Worm (Caenorhabditis elegans) whole organism, L3 larva: ENCODE measurements around the gene F54C4.4.
"Not testable (repeated sequence)": the region's sequence is repeated elsewhere in the genome, so short reads cannot be mapped to it uniquely, and the experiment has no call there.

Experiments used
- R02D3.7 ChIP-seq: fragments of 150-350 bp; optimal IDR thresholded peaks from 2 replicates; lab custom pipeline; 2014; ENCODE audit warnings: missing biosample characterization, missing genetic modification characterization
- ZK546.5 ChIP-seq: sonication (generic microtip); optimal IDR thresholded peaks from 2 replicates; lab custom pipeline; 2017; ENCODE audit warnings: missing biosample characterization, missing genetic modification characterization
- ama-1 ChIP-seq: fragments of 150-350 bp; optimal IDR thresholded peaks from 2 replicates; lab custom pipeline; 2018
- ceh-16 ChIP-seq: sonication (generic microtip); optimal IDR thresholded peaks from 2 replicates; lab custom pipeline; 2017; ENCODE audit warnings: missing biosample characterization, missing genetic modification characterization
- ceh-82 ChIP-seq: fragments of 150-350 bp; optimal IDR thresholded peaks from 2 replicates; lab custom pipeline; 2014; ENCODE audit warnings: missing biosample characterization, missing genetic modification characterization
- ceh-9 ChIP-seq: sonication (generic microtip); optimal IDR thresholded peaks from 2 replicates; lab custom pipeline; 2018; ENCODE audit warnings: missing biosample characterization, missing genetic modification characterization
- egl-27 ChIP-seq: sonication (generic microtip); optimal IDR thresholded peaks from 4 replicates; lab custom pipeline; 2017; ENCODE audit warnings: missing biosample characterization, missing genetic modification reagents, missing genetic modification characterization
- egl-5 ChIP-seq: fragments of 150-350 bp; optimal IDR thresholded peaks from 2 replicates; lab custom pipeline; 2017; ENCODE audit warnings: missing biosample characterization, missing genetic modification reagents, missing genetic modification characterization, inconsistent platforms
- elt-1 ChIP-seq: fragments of 150-350 bp; optimal IDR thresholded peaks from 2 replicates; lab custom pipeline; 2014; ENCODE audit warnings: missing biosample characterization, missing genetic modification characterization
- elt-2 ChIP-seq: sonication (generic microtip); optimal IDR thresholded peaks from 2 replicates; lab custom pipeline; 2016; ENCODE audit warnings: missing genetic modification reagents, mild to moderate bottlenecking, missing genetic modification characterization, missing compliant biosample characterization
- elt-3 ChIP-seq, 3 experiments: fragments of 150-350 bp in 1 of 3; sonication (generic microtip) in 2 of 3; optimal IDR thresholded peaks; 2 replicates in 2 of 3; 4 replicates in 1 of 3; lab custom pipeline; 2014 to 2017; ENCODE audit warnings: missing biosample characterization in 3 of 3, missing genetic modification characterization in 3 of 3
- fkh-10 ChIP-seq: sonication (generic microtip); optimal IDR thresholded peaks from 2 replicates; lab custom pipeline; 2017; ENCODE audit warnings: missing biosample characterization, missing genetic modification reagents, missing genetic modification characterization
- fkh-2 ChIP-seq: fragments of 150-350 bp; optimal IDR thresholded peaks from 2 replicates; lab custom pipeline; 2014; ENCODE audit warnings: missing biosample characterization, missing genetic modification reagents, missing genetic modification characterization
- fos-1 ChIP-seq: fragments of 150-350 bp; optimal IDR thresholded peaks from 2 replicates; lab custom pipeline; 2014; ENCODE audit warnings: missing biosample characterization, missing genetic modification characterization
- jun-1 ChIP-seq: fragments of 150-350 bp; optimal IDR thresholded peaks from 2 replicates; lab custom pipeline; 2014; ENCODE audit warnings: missing biosample characterization, missing genetic modification reagents, missing genetic modification characterization
- lin-15B ChIP-seq: fragments of 150-350 bp; optimal IDR thresholded peaks from 2 replicates; lab custom pipeline; 2014; ENCODE audit warnings: missing biosample characterization, missing genetic modification characterization
- lin-39 ChIP-seq: fragments of 150-350 bp; optimal IDR thresholded peaks from 2 replicates; lab custom pipeline; 2018; ENCODE audit warnings: missing biosample characterization, missing genetic modification reagents, missing genetic modification characterization
- lsy-12 ChIP-seq: sonication (generic microtip); optimal IDR thresholded peaks from 2 replicates; lab custom pipeline; 2016; ENCODE audit warnings: mild to moderate bottlenecking, missing genetic modification characterization, missing compliant biosample characterization
- mdl-1 ChIP-seq: fragments of 150-350 bp; optimal IDR thresholded peaks from 2 replicates; lab custom pipeline; 2014; ENCODE audit warnings: missing biosample characterization, missing genetic modification characterization
- mml-1 ChIP-seq: fragments of 150-350 bp; sonication (generic microtip); optimal IDR thresholded peaks from 3 replicates; lab custom pipeline; 2014; ENCODE audit warnings: missing biosample characterization, missing genetic modification characterization
- nfya-1 ChIP-seq: sonication (generic microtip); optimal IDR thresholded peaks from 2 replicates; lab custom pipeline; 2017; ENCODE audit warnings: missing genetic modification characterization, mild to moderate bottlenecking, missing compliant biosample characterization, antibody characterized with exemption, moderate library complexity; ENCODE audit not compliant: insufficient read depth
- nhr-11 ChIP-seq: fragments of 150-350 bp; optimal IDR thresholded peaks from 2 replicates; lab custom pipeline; 2014; ENCODE audit warnings: missing biosample characterization, missing genetic modification characterization
- nhr-23 ChIP-seq: fragments of 150-350 bp; optimal IDR thresholded peaks from 2 replicates; lab custom pipeline; 2014; ENCODE audit warnings: missing biosample characterization, missing genetic modification reagents, missing genetic modification characterization
- nhr-237 ChIP-seq: fragments of 150-350 bp; optimal IDR thresholded peaks from 2 replicates; lab custom pipeline; 2014; ENCODE audit warnings: missing biosample characterization, missing genetic modification characterization
- nhr-25 ChIP-seq: sonication (generic microtip); optimal IDR thresholded peaks from 2 replicates; lab custom pipeline; 2017; ENCODE audit warnings: missing biosample characterization, missing genetic modification characterization
- nhr-28 ChIP-seq: fragments of 150-350 bp; optimal IDR thresholded peaks from 2 replicates; lab custom pipeline; 2014; ENCODE audit warnings: missing biosample characterization, missing genetic modification characterization
- nhr-43 ChIP-seq: sonication (generic microtip); optimal IDR thresholded peaks from 2 replicates; lab custom pipeline; 2016; ENCODE audit warnings: mild to moderate bottlenecking, missing genetic modification characterization, missing compliant biosample characterization; ENCODE audit not compliant: poor library complexity, severe bottlenecking
- nhr-67 ChIP-seq: fragments of 150-350 bp; optimal IDR thresholded peaks from 2 replicates; lab custom pipeline; 2014; ENCODE audit warnings: missing biosample characterization, missing genetic modification characterization
- pha-4 ChIP-seq: fragments of 150-350 bp; optimal IDR thresholded peaks from 2 replicates; lab custom pipeline; 2014; ENCODE audit warnings: missing biosample characterization, missing genetic modification reagents, missing genetic modification characterization
- pqm-1 ChIP-seq: fragments of 150-350 bp; optimal IDR thresholded peaks from 2 replicates; lab custom pipeline; 2017; ENCODE audit warnings: missing biosample characterization, missing genetic modification characterization, inconsistent platforms
- sea-2 ChIP-seq: fragments of 150-350 bp; sonication (generic microtip); optimal IDR thresholded peaks from 4 replicates; lab custom pipeline; 2014; ENCODE audit warnings: missing biosample characterization, missing genetic modification reagents, missing genetic modification characterization
- skn-1 ChIP-seq: fragments of 150-350 bp; optimal IDR thresholded peaks from 2 replicates; lab custom pipeline; 2014; ENCODE audit warnings: missing biosample characterization, missing genetic modification characterization
- snpc-4 ChIP-seq: fragments of 150-350 bp; optimal IDR thresholded peaks from 2 replicates; lab custom pipeline; 2014; ENCODE audit warnings: missing biosample characterization, missing genetic modification characterization
- tbx-2 ChIP-seq: sonication (generic microtip); optimal IDR thresholded peaks from 2 replicates; lab custom pipeline; 2016; ENCODE audit warnings: mild to moderate bottlenecking, missing genetic modification characterization, missing compliant biosample characterization
- unc-39 ChIP-seq: sonication (generic microtip); optimal IDR thresholded peaks from 4 replicates; lab custom pipeline; 2017; ENCODE audit warnings: missing biosample characterization, missing genetic modification characterization
- unc-62 ChIP-seq: fragments of 150-350 bp; sonication (generic microtip); optimal IDR thresholded peaks from 4 replicates; lab custom pipeline; 2014; ENCODE audit warnings: missing biosample characterization, missing genetic modification reagents, missing genetic modification characterization
- zag-1 ChIP-seq: fragments of 150-350 bp; optimal IDR thresholded peaks from 2 replicates; lab custom pipeline; 2014; ENCODE audit warnings: missing biosample characterization, missing genetic modification characterization
- ztf-11 ChIP-seq: fragments of 150-350 bp; optimal IDR thresholded peaks from 2 replicates; lab custom pipeline; 2014; ENCODE audit warnings: missing biosample characterization, missing genetic modification characterization
- ztf-4 ChIP-seq: fragments of 150-350 bp; optimal IDR thresholded peaks from 2 replicates; lab custom pipeline; 2014; ENCODE audit warnings: missing biosample characterization, missing genetic modification characterization

The F54C4.4 gene

ce11 chrIII:124478-124877 is 37.3 kb upstream of the F54C4.4 start, which contains the start of gene pals-23:
TSS of gene pals-23 (plus strand) at chrIII:124778.
- TF ChIP-seq tbx-2 (tag; lab: Kevin White, UChicago) (no peak), elt-1 (tag; lab: Kevin White, UChicago) (no peak), ztf-11 (no peak), ceh-9 (no peak), lsy-12 (tag; lab: Kevin White, UChicago) (no peak), elt-3 (tag; optimal IDR thresholded peaks at IDR 0.05; lab: Kevin White, UChicago) (no peak), nhr-237 (tag; lab: Kevin White, UChicago) (no peak), zag-1 (no peak), mml-1 (tag; lab: Kevin White, UChicago) (no peak), pha-4 (tag; lab: Kevin White, UChicago) (no peak), nhr-67 (tag; lab: Kevin White, UChicago) (no peak), fos-1 (tag; lab: Kevin White, UChicago) (no peak), ceh-82 (tag; lab: Kevin White, UChicago) (no peak), nfya-1 (tag; lab: Kevin White, UChicago) (no peak), lin-15B (tag; lab: Kevin White, UChicago) (no peak), sea-2 (no peak), unc-39 (tag; lab: Kevin White, UChicago) (no peak), nhr-25 (tag; lab: Kevin White, UChicago) (no peak), ZK546.5 (tag; lab: Kevin White, UChicago) (no peak)

- TF ChIP-seq egl-27; egl-5 (tag; lab: Kevin White, UChicago); nfya-1 (tag; lab: Kevin White, UChicago): not testable (repeated sequence)
Observed at ce11 chrIII:121983-122449, 34.8 kb upstream of the F54C4.4 start, which contains the start of gene C29F9.12. TSS of gene C29F9.12 (minus strand) at chrIII:122033.

- peak; percentile 87 for TF ChIP-seq pqm-1 (tag; lab: Kevin White, UChicago)
- peak; percentile 46 for TF ChIP-seq jun-1
- peak; percentile 58 for TF ChIP-seq pha-4 (tag; lab: Kevin White, UChicago)
- TF ChIP-seq nhr-43 (tag; lab: Kevin White, UChicago), result no peak
- no peak for TF ChIP-seq mdl-1
- TF ChIP-seq elt-2 (tag; lab: Kevin White, UChicago), result peak; percentile 84
- no peak for TF ChIP-seq ztf-4 (tag; lab: Kevin White, UChicago)
- no peak for TF ChIP-seq nhr-11 (tag; lab: Kevin White, UChicago)
- TF ChIP-seq, all 47 proteins: peak for 4
Observed at ce11 chrIII:120199-120598, 33.0 kb upstream of the F54C4.4 start, which contains the start of gene pals-24. TSS of gene pals-24 (plus strand) at chrIII:120435.

ce11 chrIII:117857-118256 is 30.7 kb upstream of the F54C4.4 start:
- no peak for TF ChIP-seq ama-1 (lab: Kevin White, UChicago)
- TF ChIP-seq nhr-28 (tag; lab: Kevin White, UChicago), result no peak
- no peak for TF ChIP-seq mdl-1
- no peak for TF ChIP-seq nfya-1 (tag; lab: Kevin White, UChicago)
- no peak for TF ChIP-seq fkh-2 (tag; lab: Kevin White, UChicago)
- no peak for TF ChIP-seq elt-2 (tag; lab: Kevin White, UChicago)
- TF ChIP-seq nhr-23 (tag; lab: Kevin White, UChicago), result no peak
- TF ChIP-seq ceh-16, result no peak
- no peak for TF ChIP-seq skn-1 (tag; lab: Kevin White, UChicago)
- TF ChIP-seq pqm-1 (tag; lab: Kevin White, UChicago), result no peak
- TF ChIP-seq egl-5 (tag; lab: Kevin White, UChicago), result no peak
- TF ChIP-seq tbx-2 (tag; lab: Kevin White, UChicago), result no peak

ce11 chrIII:117210-117609 is 30.0 kb upstream of the F54C4.4 start, which contains the start of gene C29F9.5:
TSS of gene C29F9.5 (plus strand) at chrIII:117510.
- no peak for TF ChIP-seq lin-39 (tag; lab: Kevin White, UChicago)
- TF ChIP-seq nhr-11 (tag; lab: Kevin White, UChicago), result no peak
- TF ChIP-seq ztf-4 (tag; lab: Kevin White, UChicago), result no peak
- TF ChIP-seq fos-1 (tag; lab: Kevin White, UChicago), result no peak
- no peak for TF ChIP-seq mml-1 (tag; lab: Kevin White, UChicago)
- TF ChIP-seq ceh-82 (tag; lab: Kevin White, UChicago), result no peak
- no peak for TF ChIP-seq unc-62 (GFP tag; lab: Kevin White, UChicago)
- no peak for TF ChIP-seq nhr-237 (tag; lab: Kevin White, UChicago)
- TF ChIP-seq nfya-1 (tag; lab: Kevin White, UChicago), result no peak
- no peak for TF ChIP-seq fkh-10
- TF ChIP-seq unc-39 (tag; lab: Kevin White, UChicago), result no peak
- TF ChIP-seq R02D3.7, result no peak
- no peak for TF ChIP-seq nhr-23 (tag; lab: Kevin White, UChicago)
- TF ChIP-seq tbx-2 (tag; lab: Kevin White, UChicago), result no peak
- TF ChIP-seq snpc-4 (tag; lab: Kevin White, UChicago), result no peak
- no peak for TF ChIP-seq elt-1 (tag; lab: Kevin White, UChicago)
- TF ChIP-seq ceh-16, result no peak
- no peak for TF ChIP-seq lin-15B (tag; lab: Kevin White, UChicago)
- TF ChIP-seq jun-1, result no peak
- TF ChIP-seq zag-1, result no peak
- TF ChIP-seq, all 47 proteins: peak for 0
